Worm (Caenorhabditis elegans): ENCODE results near the gene pfd-4.

The pfd-4 gene

DNA sequence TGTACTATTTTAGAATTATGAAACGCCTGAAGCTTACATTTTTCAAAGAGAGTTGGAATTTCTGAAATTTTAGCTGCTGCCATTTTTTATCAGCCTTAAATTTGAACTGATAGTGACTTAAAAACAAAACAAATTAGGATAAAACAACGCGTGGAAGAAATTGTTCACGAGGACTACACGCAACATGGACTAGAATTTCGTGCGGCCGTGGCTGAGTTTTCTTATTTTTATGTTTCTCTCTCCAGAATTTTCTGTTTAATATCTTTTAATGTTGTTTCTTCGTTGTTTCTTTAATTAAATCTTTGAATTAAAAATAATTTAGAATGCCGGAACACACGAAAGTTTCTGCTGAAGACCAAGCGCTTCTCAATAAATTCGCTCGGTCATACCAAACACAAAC is at the start of gene pfd-4, which contains the start of the genes B0035.3 and B0035.22:
TSS of gene pfd-4 (plus strand) at position 323 of the 400 bp plus-strand sequence.
TSS of gene B0035.3 (minus strand) at position 114 of the 400 bp plus-strand sequence.
TSS of gene B0035.22 (plus strand) at position 269 of the 400 bp plus-strand sequence.
- TF ChIP-seq gei-8 (GFP tag; optimal IDR thresholded peaks at IDR 0.05) = no peak
- no peak for TF ChIP-seq dmd-9 (GFP tag; IDR thresholded peaks at IDR 0.05)
- no peak for TF ChIP-seq lim-7 (GFP tag; IDR thresholded peaks at IDR 0.05)
- no peak for TF ChIP-seq aly-2 (tag; optimal IDR thresholded peaks at IDR 0.05)
- TF ChIP-seq nhr-28 (tag; optimal IDR thresholded peaks at IDR 0.05) = no peak
- TF ChIP-seq Y48G9A.11 (GFP tag; IDR thresholded peaks at IDR 0.05) = no peak
- TF ChIP-seq lin-38 (GFP tag; IDR thresholded peaks at IDR 0.05) = peak; percentile 43
- no peak for TF ChIP-seq nhr-48 (tag; optimal IDR thresholded peaks at IDR 0.05)
- peak; percentile 23; the same call in 1 of the 2 replicates for TF ChIP-seq dmd-6 (GFP tag; IDR thresholded peaks at IDR 0.05)
- TF ChIP-seq fkh-10 (GFP tag; optimal IDR thresholded peaks at IDR 0.05) = no peak
- TF ChIP-seq rbr-2 (tag; optimal IDR thresholded peaks at IDR 0.05) = peak; percentile 29
- TF ChIP-seq lin-13 (GFP tag; optimal IDR thresholded peaks at IDR 0.05) = no peak
- TF ChIP-seq ceh-32 (tag; optimal IDR thresholded peaks at IDR 0.05; ENCODE audit: poor library complexity) = no peak
- TF ChIP-seq skn-1 (tag; optimal IDR thresholded peaks at IDR 0.05) = no peak
- no peak for TF ChIP-seq nhr-111 (GFP tag; optimal IDR thresholded peaks at IDR 0.05)
- TF ChIP-seq ztf-7 (tag; optimal IDR thresholded peaks at IDR 0.05) = no peak
- TF ChIP-seq unc-130 (GFP tag; optimal IDR thresholded peaks at IDR 0.05) = peak; percentile 74
- TF ChIP-seq ZK546.5 (tag; optimal IDR thresholded peaks at IDR 0.05) = no peak
- no peak for TF ChIP-seq spr-1 (tag; optimal IDR thresholded peaks at IDR 0.05)
- no peak for TF ChIP-seq nhr-42 (GFP tag; IDR thresholded peaks at IDR 0.05)
- TF ChIP-seq snpc-1.2 (GFP tag; IDR thresholded peaks at IDR 0.05) = no peak
- no peak for TF ChIP-seq ctbp-1 (GFP tag; IDR thresholded peaks at IDR 0.05)
- TF ChIP-seq mdt-29 (GFP tag; IDR thresholded peaks at IDR 0.05) = no peak
- no peak for TF ChIP-seq ama-1 (optimal IDR thresholded peaks at IDR 0.05)
- no peak for TF ChIP-seq ces-1 (GFP tag; optimal IDR thresholded peaks at IDR 0.05)
- no peak for TF ChIP-seq tag-97 (GFP tag; IDR thresholded peaks at IDR 0.05)
- TF ChIP-seq unc-39 (tag; optimal IDR thresholded peaks at IDR 0.05) = no peak
- no peak for TF ChIP-seq madf-9 (GFP tag; conservative IDR thresholded peaks at IDR 0.05)
- TF ChIP-seq hif-1 (tag; optimal IDR thresholded peaks at IDR 0.05) = peak in 1 of 2 experiments; percentile 72
- no peak for TF ChIP-seq F10B5.3 (tag; optimal IDR thresholded peaks at IDR 0.05)
- no peak for TF ChIP-seq saeg-2 (GFP tag; IDR thresholded peaks at IDR 0.05)
- TF ChIP-seq mep-1 (tag; optimal IDR thresholded peaks at IDR 0.05) = peak; percentile 46
- no peak for TF ChIP-seq daf-16 (GFP tag; optimal IDR thresholded peaks at IDR 0.05)
- TF ChIP-seq daf-16 (tag; optimal IDR thresholded peaks at IDR 0.05) = peak; percentile 62
- TF ChIP-seq ceh-20 (GFP tag; IDR thresholded peaks at IDR 0.05) = no peak
- no peak for TF ChIP-seq daf-12 (tag; optimal IDR thresholded peaks at IDR 0.05)
- peak in 1 of 2 experiments; percentile 80 for TF ChIP-seq lsy-2 (tag; optimal IDR thresholded peaks at IDR 0.05)
- no peak for TF ChIP-seq ceh-82 (tag; optimal IDR thresholded peaks at IDR 0.05)
- TF ChIP-seq mes-2 (tag; optimal IDR thresholded peaks at IDR 0.05; ENCODE audit: poor library complexity, severe bottlenecking) = peak; percentile 97
- no peak for TF ChIP-seq hmg-1.1 (GFP tag; IDR thresholded peaks at IDR 0.05)
- TF ChIP-seq F26F4.8 (GFP tag; conservative IDR thresholded peaks at IDR 0.05) = no peak
- TF ChIP-seq nhr-41 (GFP tag; IDR thresholded peaks at IDR 0.05) = no peak
- no peak for TF ChIP-seq unc-62 (GFP tag; optimal IDR thresholded peaks at IDR 0.05 in 1 of 2)
- TF ChIP-seq unc-62 (tag; optimal IDR thresholded peaks at IDR 0.05) = no peak
- TF ChIP-seq D1046.2 (GFP tag; IDR thresholded peaks at IDR 0.05) = no peak
- TF ChIP-seq hlh-30 (tag; optimal IDR thresholded peaks at IDR 0.05; ENCODE audit: insufficient read depth) = peak; percentile 32
- TF ChIP-seq madf-5 (GFP tag; IDR thresholded peaks at IDR 0.05) = no peak
- no peak for TF ChIP-seq nhr-77 (tag; optimal IDR thresholded peaks at IDR 0.05)
- TF ChIP-seq spr-3 (GFP tag; optimal IDR thresholded peaks at IDR 0.05) = no peak
- peak; percentile 59 for TF ChIP-seq dpl-1 (GFP tag; optimal IDR thresholded peaks at IDR 0.05)
- TF ChIP-seq nhr-76 (tag; optimal IDR thresholded peaks at IDR 0.05) = no peak
- TF ChIP-seq T20F7.1 (GFP tag; optimal IDR thresholded peaks at IDR 0.05) = no peak
- TF ChIP-seq pqm-1 (tag; optimal IDR thresholded peaks at IDR 0.05) = no peak

All from whole organism, L4 larva.